Fruit fly (Drosophila melanogaster): ENCODE results near the gene Crtc.

dm6 chr3L:17613292-17613734, 55.7 kb downstream of the Crtc start:
- TF ChIP-seq Myc (optimal IDR thresholded peaks at IDR 0.05): no peak
- TF ChIP-seq dmrt93B (GFP tag; optimal IDR thresholded peaks at IDR 0.05): peak; percentile 16

All from whole organism, wandering third instar larva.